Fruit fly (Drosophila melanogaster): ENCODE results near the gene Culd.

The Culd gene

dm6 chr3L:8334338-8334737 is 21.8 kb downstream of the Culd start:
- TF ChIP-seq OdsH (GFP tag; optimal IDR thresholded peaks at IDR 0.05) (no peak), CG9705 (GFP tag; optimal IDR thresholded peaks at IDR 0.05) (no peak), CrebA (GFP tag; optimal IDR thresholded peaks at IDR 0.05; ENCODE audit: borderline replicate concordance) (no peak), CG32264 (GFP tag; optimal IDR thresholded peaks at IDR 0.05) (no peak), tai (GFP tag; optimal IDR thresholded peaks at IDR 0.05) (no peak), pan (optimal IDR thresholded peaks at IDR 0.05) (no peak), woc (GFP tag; optimal IDR thresholded peaks at IDR 0.05) (no peak), ey (GFP tag; optimal IDR thresholded peaks at IDR 0.05) (no peak), Dfd (GFP tag; optimal IDR thresholded peaks at IDR 0.05) (no peak), dl (GFP tag; optimal IDR thresholded peaks at IDR 0.05; ENCODE audit: insufficient read depth in 1 of 2, partially characterized antibody in 2 of 2) (no peak), Hr78 (GFP tag; optimal IDR thresholded peaks at IDR 0.05) (no peak), dmrt93B (GFP tag; optimal IDR thresholded peaks at IDR 0.05) (no peak), dsf (GFP tag; optimal IDR thresholded peaks at IDR 0.05; ENCODE audit: borderline replicate concordance) (no peak), sv (GFP tag; optimal IDR thresholded peaks at IDR 0.05) (no peak), Sp1 (GFP tag; optimal IDR thresholded peaks at IDR 0.05) (no peak)

dm6 chr3L:8333574-8333973 is 22.5 kb downstream of the Culd start:
- TF ChIP-seq Hr83 (GFP tag; optimal IDR thresholded peaks at IDR 0.05; ENCODE audit: poor library complexity, severe bottlenecking): no peak
- no peak for TF ChIP-seq Myc (optimal IDR thresholded peaks at IDR 0.05)
- no peak for TF ChIP-seq tai (GFP tag; optimal IDR thresholded peaks at IDR 0.05)
- no peak for TF ChIP-seq Abd-B (GFP tag; optimal IDR thresholded peaks at IDR 0.05)
- TF ChIP-seq Rel (GFP tag; optimal IDR thresholded peaks at IDR 0.05): no peak
- no peak for TF ChIP-seq Rel (tag; optimal IDR thresholded peaks at IDR 0.05)
- TF ChIP-seq Dif (GFP tag; optimal IDR thresholded peaks at IDR 0.05; ENCODE audit: partially characterized antibody): no peak
- no peak for TF ChIP-seq HLH106 (tag; optimal IDR thresholded peaks at IDR 0.05)
- TF ChIP-seq Vsx2 (GFP tag; optimal IDR thresholded peaks at IDR 0.05; ENCODE audit: partially characterized antibody): no peak
- TF ChIP-seq pan (optimal IDR thresholded peaks at IDR 0.05): no peak
- no peak for TF ChIP-seq N (GFP tag; optimal IDR thresholded peaks at IDR 0.05)
- no peak for TF ChIP-seq GATAd (GFP tag; optimal IDR thresholded peaks at IDR 0.05)
- no peak for TF ChIP-seq fru (GFP tag; optimal IDR thresholded peaks at IDR 0.05)
- no peak for TF ChIP-seq CG9705 (GFP tag; optimal IDR thresholded peaks at IDR 0.05)
- no peak for TF ChIP-seq brk (GFP tag; optimal IDR thresholded peaks at IDR 0.05)

- TF ChIP-seq Abd-B (GFP tag; optimal IDR thresholded peaks at IDR 0.05): no peak
Measured at dm6 chr3L:8331414-8331813, 24.7 kb downstream of the Culd start.

- TF ChIP-seq Vsx2 (GFP tag; optimal IDR thresholded peaks at IDR 0.05; ENCODE audit: partially characterized antibody): peak; percentile 79
- TF ChIP-seq OdsH (GFP tag; optimal IDR thresholded peaks at IDR 0.05): no peak
- TF ChIP-seq HLH106 (tag; optimal IDR thresholded peaks at IDR 0.05): no peak
- no peak for TF ChIP-seq br (GFP tag; optimal IDR thresholded peaks at IDR 0.05)
- peak; percentile 89 for TF ChIP-seq N (GFP tag; optimal IDR thresholded peaks at IDR 0.05)
- peak; percentile 54 for TF ChIP-seq Dif (GFP tag; optimal IDR thresholded peaks at IDR 0.05; ENCODE audit: partially characterized antibody)
- no peak for TF ChIP-seq tai (GFP tag; optimal IDR thresholded peaks at IDR 0.05)
- TF ChIP-seq CG32264 (GFP tag; optimal IDR thresholded peaks at IDR 0.05): no peak
- TF ChIP-seq h (GFP tag; optimal IDR thresholded peaks at IDR 0.05): no peak
- peak; percentile 96 for TF ChIP-seq Myc (optimal IDR thresholded peaks at IDR 0.05)
- no peak for TF ChIP-seq Sp1 (GFP tag; optimal IDR thresholded peaks at IDR 0.05)
- TF ChIP-seq Abd-B (GFP tag; optimal IDR thresholded peaks at IDR 0.05): no peak
- TF ChIP-seq fru (GFP tag; optimal IDR thresholded peaks at IDR 0.05): no peak
Measured at dm6 chr3L:8329005-8329404, 27.1 kb downstream of the Culd start.

- no peak for TF ChIP-seq psq (GFP tag; optimal IDR thresholded peaks at IDR 0.05)
- no peak for TF ChIP-seq N (GFP tag; optimal IDR thresholded peaks at IDR 0.05)
- no peak for TF ChIP-seq CG9705 (GFP tag; optimal IDR thresholded peaks at IDR 0.05)
- no peak for TF ChIP-seq CG32264 (GFP tag; optimal IDR thresholded peaks at IDR 0.05)
- no peak for TF ChIP-seq Jra (GFP tag; optimal IDR thresholded peaks at IDR 0.05)
- no peak for TF ChIP-seq HLH106 (tag; optimal IDR thresholded peaks at IDR 0.05)
- TF ChIP-seq Vsx2 (GFP tag; optimal IDR thresholded peaks at IDR 0.05; ENCODE audit: partially characterized antibody): no peak
- TF ChIP-seq jim (GFP tag; optimal IDR thresholded peaks at IDR 0.05): no peak
- no peak for TF ChIP-seq foxo (GFP tag; optimal IDR thresholded peaks at IDR 0.05)
- no peak for TF ChIP-seq tai (GFP tag; optimal IDR thresholded peaks at IDR 0.05)
Measured at dm6 chr3L:8328283-8328682, 27.8 kb downstream of the Culd start, which contains the start of gene CG34462. Gene CG34462 (plus strand): TSS chr3L:8328583.
